Fruit fly (Drosophila melanogaster) whole organism, embryonic: ENCODE data around the gene EndoGI.

ENCODE experiments used
- ATbp ChIP-seq: fragments of 200-800 bp; sonication (Bioruptor generic); optimal IDR thresholded peaks from 2 replicates; lab custom pipeline; 2017; ENCODE audit warnings: missing biosample characterization, mild to moderate bottlenecking, missing genetic modification characterization, missing genetic modification reagents
- B-H2 ChIP-seq: fragments of 200-800 bp; sonication (Bioruptor generic); optimal IDR thresholded peaks from 2 replicates; lab custom pipeline; 2018; ENCODE audit warnings: missing biosample characterization, mild to moderate bottlenecking, missing genetic modification characterization
- Bdp1 ChIP-seq: fragments of 200-800 bp; sonication (Bioruptor generic); optimal IDR thresholded peaks from 3 replicates; lab custom pipeline; 2016; ENCODE audit warnings: missing biosample characterization, missing genetic modification characterization
- CG10267 ChIP-seq: fragments of 200-800 bp; sonication (Bioruptor generic); optimal IDR thresholded peaks from 2 replicates; lab custom pipeline; 2018; ENCODE audit warnings: missing biosample characterization, mild to moderate bottlenecking, missing genetic modification characterization, moderate library complexity
- CG10274 ChIP-seq: fragments of 200-800 bp; sonication (Bioruptor generic); optimal IDR thresholded peaks from 3 replicates; lab custom pipeline; 2017; ENCODE audit warnings: missing biosample characterization, mild to moderate bottlenecking, missing genetic modification characterization
- CG10431 ChIP-seq: fragments of 200-800 bp; sonication (Bioruptor generic); optimal IDR thresholded peaks from 3 replicates; lab custom pipeline; 2018; ENCODE audit warnings: missing biosample characterization, mild to moderate bottlenecking, missing genetic modification characterization
- CG11504 ChIP-seq: fragments of 200-800 bp; sonication (Bioruptor generic); optimal IDR thresholded peaks from 3 replicates; lab custom pipeline; 2019; ENCODE audit warnings: missing biosample characterization, mild to moderate bottlenecking, missing genetic modification characterization, moderate library complexity
- CG13775 ChIP-seq: fragments of 200-800 bp; sonication (Bioruptor generic); optimal IDR thresholded peaks from 3 replicates; lab custom pipeline; 2017; ENCODE audit warnings: missing biosample characterization, mild to moderate bottlenecking, missing genetic modification characterization
- CG15601 ChIP-seq: fragments of 200-800 bp; sonication (Bioruptor generic); optimal IDR thresholded peaks from 3 replicates; lab custom pipeline; 2019; ENCODE audit warnings: missing biosample characterization, mild to moderate bottlenecking, missing genetic modification characterization, moderate library complexity
- CG17361 ChIP-seq: fragments of 200-800 bp; sonication (Bioruptor generic); IDR thresholded peaks from 3 replicates; pipeline ENCODE4 v1.3.6; 2022; ENCODE audit warnings: missing biosample characterization, missing genetic modification characterization
- CG18599 ChIP-seq: fragments of 200-800 bp; sonication (Bioruptor generic); optimal IDR thresholded peaks from 3 replicates; lab custom pipeline; 2017; ENCODE audit warnings: missing biosample characterization, missing genetic modification characterization, mild to moderate bottlenecking, moderate library complexity, missing genetic modification reagents
- CG30431 ChIP-seq: fragments of 200-800 bp; sonication (Bioruptor generic); optimal IDR thresholded peaks from 2 replicates; lab custom pipeline; 2017; ENCODE audit warnings: missing biosample characterization, missing genetic modification characterization
- CG3407 ChIP-seq: fragments of 200-800 bp; sonication (Bioruptor generic); optimal IDR thresholded peaks from 2 replicates; lab custom pipeline; 2018; ENCODE audit warnings: missing biosample characterization, mild to moderate bottlenecking, missing genetic modification characterization
- CG4617 ChIP-seq: fragments of 200-800 bp; sonication (Bioruptor generic); optimal IDR thresholded peaks from 3 replicates; lab custom pipeline; 2016; ENCODE audit warnings: missing biosample characterization, missing genetic modification characterization, borderline replicate concordance
- CG6683 ChIP-seq: fragments of 200-800 bp; sonication (Bioruptor generic); optimal IDR thresholded peaks from 2 replicates; lab custom pipeline; 2017; ENCODE audit warnings: missing biosample characterization, mild to moderate bottlenecking, missing genetic modification characterization, missing genetic modification reagents
- CG6813 ChIP-seq: fragments of 200-800 bp; sonication (Bioruptor generic); optimal IDR thresholded peaks from 2 replicates; lab custom pipeline; 2017; ENCODE audit warnings: missing biosample characterization, missing genetic modification characterization, mild to moderate bottlenecking, moderate library complexity, missing genetic modification reagents
- CG7745 ChIP-seq: fragments of 200-800 bp; sonication (Bioruptor generic); optimal IDR thresholded peaks from 2 replicates; lab custom pipeline; 2018; ENCODE audit warnings: missing biosample characterization, mild to moderate bottlenecking, missing genetic modification characterization, moderate library complexity
- CG7987 ChIP-seq: fragments of 200-800 bp; sonication (Bioruptor generic); optimal IDR thresholded peaks from 2 replicates; lab custom pipeline; 2018; ENCODE audit warnings: missing biosample characterization, mild to moderate bottlenecking, missing genetic modification characterization, moderate library complexity
- CG8089 ChIP-seq: fragments of 200-800 bp; sonication (Bioruptor generic); optimal IDR thresholded peaks from 3 replicates; lab custom pipeline; 2016; ENCODE audit warnings: missing biosample characterization, missing genetic modification characterization
- CrebB ChIP-seq: fragments of 200-800 bp; sonication (Bioruptor generic); optimal IDR thresholded peaks from 3 replicates; lab custom pipeline; 2018; ENCODE audit warnings: missing biosample characterization, mild to moderate bottlenecking, missing genetic modification characterization
- Dek ChIP-seq: fragments of 200-800 bp; sonication (Bioruptor generic); optimal IDR thresholded peaks from 3 replicates; lab custom pipeline; 2019; ENCODE audit warnings: missing biosample characterization, mild to moderate bottlenecking, missing genetic modification characterization, moderate library complexity
- Dp ChIP-seq: fragments of 200-800 bp; sonication (Bioruptor generic); optimal IDR thresholded peaks from 2 replicates; lab custom pipeline; 2018; ENCODE audit warnings: missing biosample characterization, mild to moderate bottlenecking, missing genetic modification characterization, moderate library complexity
- ERR ChIP-seq: fragments of 200-800 bp; sonication (Bioruptor generic); optimal IDR thresholded peaks from 2 replicates; lab custom pipeline; 2016; ENCODE audit warnings: missing biosample characterization, missing genetic modification characterization
- HHEX ChIP-seq: fragments of 200-800 bp; sonication (Bioruptor generic); optimal IDR thresholded peaks from 3 replicates; lab custom pipeline; 2017; ENCODE audit warnings: missing biosample characterization, mild to moderate bottlenecking, missing genetic modification characterization, missing genetic modification reagents
- Max ChIP-seq: fragments of 200-800 bp; sonication (Bioruptor generic); optimal IDR thresholded peaks from 2 replicates; lab custom pipeline; 2016; ENCODE audit warnings: missing biosample characterization, mild to moderate bottlenecking, missing genetic modification characterization
- NC2β ChIP-seq: fragments of 200-800 bp; sonication (Bioruptor generic); optimal IDR thresholded peaks from 2 replicates; lab custom pipeline; 2016; ENCODE audit warnings: missing biosample characterization, missing genetic modification characterization
- Oaz ChIP-seq: fragments of 200-800 bp; sonication (Bioruptor generic); IDR thresholded peaks from 2 replicates; pipeline ENCODE4 v1.3.6; 2022; ENCODE audit warnings: missing biosample characterization, missing genetic modification characterization
- Six4 ChIP-seq: fragments of 200-800 bp; sonication (Bioruptor generic); optimal IDR thresholded peaks from 2 replicates; lab custom pipeline; 2016; ENCODE audit warnings: missing biosample characterization, missing genetic modification characterization
- aop ChIP-seq: fragments of 200-800 bp; sonication (Bioruptor generic); IDR thresholded peaks from 2 replicates; pipeline ENCODE4 v1.3.6; 2022; ENCODE audit warnings: missing biosample characterization, missing genetic modification characterization
- bcd ChIP-seq: fragments of 200-800 bp; sonication (Bioruptor generic); optimal IDR thresholded peaks from 2 replicates; lab custom pipeline; 2017; ENCODE audit warnings: missing biosample characterization, mild to moderate bottlenecking, missing genetic modification characterization
- chif ChIP-seq, 2 experiments: fragments of 200-800 bp; sonication (Bioruptor generic); optimal IDR thresholded peaks; 3 replicates each; lab custom pipeline; 2016; ENCODE audit warnings: missing biosample characterization in 2 of 2, missing genetic modification characterization in 2 of 2
- cwo ChIP-seq: fragments of 200-800 bp; sonication (Bioruptor generic); optimal IDR thresholded peaks from 3 replicates; lab custom pipeline; 2017; ENCODE audit warnings: missing biosample characterization, missing genetic modification characterization, mild to moderate bottlenecking, moderate library complexity, missing genetic modification reagents
- hbn ChIP-seq: fragments of 200-800 bp; sonication (Bioruptor generic); IDR thresholded peaks from 2 replicates; pipeline ENCODE4 v1.3.6; 2022; ENCODE audit warnings: missing biosample characterization, missing genetic modification characterization; ENCODE audit not compliant: partially characterized antibody
- jigr1 ChIP-seq: fragments of 200-800 bp; sonication (Bioruptor generic); IDR thresholded peaks from 3 replicates; pipeline ENCODE4 v1.3.6; 2022; ENCODE audit warnings: missing biosample characterization, missing genetic modification characterization
- klu ChIP-seq: fragments of 200-800 bp; sonication (Bioruptor generic); IDR thresholded peaks from 2 replicates; pipeline ENCODE4 v1.3.6; 2022; ENCODE audit warnings: missing biosample characterization, missing genetic modification characterization
- lilli ChIP-seq: fragments of 200-800 bp; sonication (Bioruptor generic); optimal IDR thresholded peaks from 3 replicates; lab custom pipeline; 2016; ENCODE audit warnings: missing biosample characterization, missing genetic modification characterization
- lov ChIP-seq, 2 experiments: fragments of 200-800 bp in 1 of 2; fragments of >200 bp in 1 of 2; sonication (Bioruptor generic) in 1 of 2; IDR thresholded peaks in 1 of 2; optimal IDR thresholded peaks in 1 of 2; 2 replicates in 1 of 2; 3 replicates in 1 of 2; pipeline versions ENCODE4 v1.3.6 to Lab custom; 2017 to 2022; ENCODE audit warnings: missing biosample characterization in 1 of 2, missing genetic modification characterization in 1 of 2
- pan ChIP-seq, 4 experiments: fragments of >200 bp in 3 of 4; fragments of 200-800 bp in 1 of 4; sonication (Bioruptor generic) in 1 of 4; optimal IDR thresholded peaks in 3 of 4; IDR thresholded peaks in 1 of 4; 2 replicates each; pipeline versions ENCODE4 v1.3.6 to Lab custom; 2017 to 2022; ENCODE audit warnings: missing biosample characterization in 2 of 4, missing genetic modification characterization in 2 of 4, mixed read lengths in 1 of 4
- pita ChIP-seq: fragments of 200-800 bp; sonication (Bioruptor generic); optimal IDR thresholded peaks from 2 replicates; lab custom pipeline; 2017; ENCODE audit warnings: missing biosample characterization, mild to moderate bottlenecking, missing genetic modification characterization
- scrt ChIP-seq: fragments of 200-800 bp; sonication (Bioruptor generic); optimal IDR thresholded peaks from 2 replicates; lab custom pipeline; 2018; ENCODE audit warnings: missing biosample characterization, mild to moderate bottlenecking, missing genetic modification characterization, moderate library complexity
- sd ChIP-seq: fragments of 200-800 bp; sonication (Bioruptor generic); optimal IDR thresholded peaks from 3 replicates; lab custom pipeline; 2018; ENCODE audit warnings: missing biosample characterization, mild to moderate bottlenecking, missing genetic modification characterization, moderate library complexity
- shn ChIP-seq: fragments of 200-800 bp; sonication (Bioruptor generic); optimal IDR thresholded peaks from 3 replicates; lab custom pipeline; 2016; ENCODE audit warnings: missing biosample characterization, missing genetic modification characterization
- tgo ChIP-seq: fragments of 200-800 bp; sonication (Bioruptor generic); IDR thresholded peaks from 3 replicates; pipeline ENCODE4 v1.3.6; 2022; ENCODE audit warnings: missing biosample characterization, missing genetic modification characterization
- tin ChIP-seq: fragments of 200-800 bp; sonication (Bioruptor generic); optimal IDR thresholded peaks from 3 replicates; lab custom pipeline; 2016; ENCODE audit warnings: missing biosample characterization, missing genetic modification characterization
- tll ChIP-seq, 2 experiments: fragments of 200-800 bp in 1 of 2; fragments of >200 bp in 1 of 2; sonication (Bioruptor generic) in 1 of 2; optimal IDR thresholded peaks; 2 replicates each; lab custom pipeline; 2017 to 2019; ENCODE audit warnings: missing biosample characterization in 2 of 2, missing genetic modification characterization in 2 of 2, mild to moderate bottlenecking in 1 of 2, moderate library complexity in 1 of 2
- zen ChIP-seq: fragments of 200-800 bp; sonication (Bioruptor generic); optimal IDR thresholded peaks from 3 replicates; lab custom pipeline; 2018; ENCODE audit warnings: missing biosample characterization, mild to moderate bottlenecking, missing genetic modification characterization, moderate library complexity

Gene EndoGI

DNA sequence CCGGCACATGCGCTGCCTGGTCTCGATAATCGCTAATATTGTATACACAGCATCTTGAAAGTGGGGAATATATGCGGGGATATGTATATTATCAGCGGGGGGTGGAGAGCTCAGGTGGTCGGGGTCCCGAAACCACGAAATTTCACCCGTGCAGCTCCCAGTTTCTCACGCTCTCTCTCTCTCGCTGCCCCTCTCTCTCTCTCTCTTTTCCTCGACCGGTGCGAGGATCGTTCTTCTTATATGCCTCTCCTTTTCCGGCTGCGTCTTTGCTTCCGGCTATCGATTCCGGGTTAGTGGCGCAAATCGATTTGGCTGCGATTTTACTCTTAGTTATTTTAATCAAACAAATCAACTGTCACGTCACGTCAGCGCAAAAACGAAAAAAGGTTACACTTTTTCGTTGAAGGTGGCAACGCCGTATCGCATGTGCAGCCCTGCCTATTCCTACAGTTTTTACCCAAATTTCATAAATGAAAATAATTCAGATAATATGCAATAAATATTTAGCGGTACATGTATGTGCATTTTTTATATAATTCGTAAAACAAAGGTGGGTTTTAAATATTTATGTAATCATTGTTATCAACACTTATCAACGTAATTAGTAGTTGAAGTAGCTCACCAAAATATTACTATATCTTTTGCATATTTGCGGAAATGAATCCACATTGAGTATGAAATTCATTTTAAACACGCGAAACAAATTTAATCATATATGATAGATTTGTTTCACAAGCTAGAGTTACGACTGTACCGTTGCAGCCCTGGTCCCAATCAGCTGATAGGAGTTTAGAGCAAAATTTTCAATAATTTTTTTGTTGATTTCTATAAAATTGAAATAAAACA, 42.2 kb downstream of the EndoGI start, which contains the start of the genes heix and CG17328 (continued):
- no peak for TF ChIP-seq CG10274 (GFP tag; lab: Kevin White, UChicago)
- TF ChIP-seq NC2β: peak; percentile 39
- TF ChIP-seq CG3407: peak; percentile 37
- no peak for TF ChIP-seq ATbp (GFP tag; lab: Kevin White, UChicago)
- TF ChIP-seq HHEX: peak; percentile 41
- peak; percentile 23 for TF ChIP-seq CrebB (tag; lab: Kevin White, UChicago)
- peak; percentile 72 for TF ChIP-seq CG18599 (GFP tag; lab: Kevin White, UChicago)
- peak; percentile 94 for TF ChIP-seq CG4617 (GFP tag; lab: Kevin White, UChicago)
- peak in 1 of 2 experiments; percentile 50 for TF ChIP-seq tll (GFP tag; optimal IDR thresholded peaks at IDR 0.05; lab: Kevin White, UChicago)
- TF ChIP-seq chif (GFP tag; optimal IDR thresholded peaks at IDR 0.05; lab: Kevin White, UChicago): peak; percentile 5 to 64
- TF ChIP-seq lov (optimal IDR thresholded peaks at IDR 0.05; lab: Kevin White, UChicago): no peak
- no peak for TF ChIP-seq lov (GFP tag; IDR thresholded peaks at IDR 0.05; lab: Robert Waterston, UW)
- TF ChIP-seq CG13775: peak; percentile 79
- 0 out of 3 replicates have a peak, but pooled peaks have one; percentile 38 for TF ChIP-seq jigr1 (GFP tag; lab: Robert Waterston, UW)
- peak; percentile 58 for TF ChIP-seq shn (GFP tag; lab: Kevin White, UChicago)
- peak; percentile 60 for TF ChIP-seq Max
- TF ChIP-seq Dek: peak; percentile 76
- peak; percentile 21 for TF ChIP-seq Dp (GFP tag; lab: Kevin White, UChicago)
- TF ChIP-seq CG15601: peak; percentile 57
- TF ChIP-seq tgo (GFP tag; lab: Robert Waterston, UW): peak; percentile 77
- TF ChIP-seq Oaz (GFP tag; lab: Robert Waterston, UW): peak; percentile 17; the same call in 1 of the 2 replicates
- peak; percentile 19 for TF ChIP-seq CG30431 (GFP tag; lab: Kevin White, UChicago)
- TF ChIP-seq hbn: peak; percentile 25; the same call in 1 of the 2 replicates
- TF ChIP-seq bcd: peak; percentile 74
- TF ChIP-seq klu: no peak; the same call in 1 of the 2 replicates
- TF ChIP-seq CG8089: no peak
- no peak for TF ChIP-seq pan (optimal IDR thresholded peaks at IDR 0.05; lab: Kevin White, UChicago)
- peak in 1 of 2 experiments; percentile 65 for TF ChIP-seq pan (GFP tag; optimal IDR thresholded peaks at IDR 0.05 in 1 of 2, IDR thresholded peaks at IDR 0.05 in 1 of 2)
- peak; percentile 73 for TF ChIP-seq CG10267 (tag; lab: Kevin White, UChicago)
- peak; percentile 6 for TF ChIP-seq sd (tag; lab: Kevin White, UChicago)
- TF ChIP-seq aop (GFP tag; lab: Robert Waterston, UW): no peak
- no peak for TF ChIP-seq CG7987 (GFP tag; lab: Kevin White, UChicago)
- TF ChIP-seq ERR (GFP tag; lab: Kevin White, UChicago): no peak
- no peak for TF ChIP-seq CG6813
- TF ChIP-seq tin: peak; percentile 73
- peak; percentile 54 for TF ChIP-seq zen (tag; lab: Kevin White, UChicago)
- no peak for TF ChIP-seq CG7745 (tag; lab: Kevin White, UChicago)
- no peak for TF ChIP-seq cwo (GFP tag; lab: Kevin White, UChicago)
- no peak for TF ChIP-seq pita
- TF ChIP-seq lilli: peak; percentile 84
- no peak for TF ChIP-seq CG6683 (GFP tag; lab: Kevin White, UChicago)
- no peak for TF ChIP-seq CG10431 (GFP tag; lab: Kevin White, UChicago)
- peak; percentile 59 for TF ChIP-seq Six4 (GFP tag; lab: Kevin White, UChicago)
- TF ChIP-seq CG11504 (tag; lab: Kevin White, UChicago): no peak
- peak; percentile 88 for TF ChIP-seq CG17361
- TF ChIP-seq B-H2: peak; percentile 73
- TF ChIP-seq scrt (GFP tag; lab: Kevin White, UChicago): peak; percentile 37
- peak; percentile 63 for TF ChIP-seq Bdp1 (GFP tag; lab: Kevin White, UChicago)
